Fruit fly (Drosophila melanogaster) whole organism, embryonic: ENCODE data around the gene CG15914.

Experiments
- B-H1 ChIP-seq: fragments of 200-800 bp; sonication (Bioruptor generic); IDR thresholded peaks from 3 replicates; pipeline ENCODE4 v1.3.6; 2022; ENCODE audit warnings: missing biosample characterization, missing genetic modification characterization
- CG12071 ChIP-seq: fragments of 200-800 bp; sonication (Bioruptor generic); optimal IDR thresholded peaks from 3 replicates; lab custom pipeline; 2018; ENCODE audit warnings: missing biosample characterization, mild to moderate bottlenecking, missing genetic modification characterization
- CG13287 ChIP-seq: fragments of 200-800 bp; sonication (Bioruptor generic); IDR thresholded peaks from 2 replicates; pipeline ENCODE4 v1.3.6; 2022; ENCODE audit warnings: missing biosample characterization, missing genetic modification characterization; ENCODE audit not compliant: partially characterized antibody
- CG17328 ChIP-seq: fragments of 200-800 bp; sonication (Bioruptor generic); IDR thresholded peaks from 2 replicates; pipeline ENCODE4 v1.3.6; 2022; ENCODE audit warnings: missing biosample characterization, missing genetic modification characterization
- CG18764 ChIP-seq: fragments of 200-800 bp; sonication (Bioruptor generic); optimal IDR thresholded peaks from 3 replicates; lab custom pipeline; 2016; ENCODE audit warnings: missing biosample characterization, missing genetic modification characterization
- CG2116 ChIP-seq: fragments of 200-800 bp; sonication (Bioruptor generic); optimal IDR thresholded peaks from 3 replicates; lab custom pipeline; 2018; ENCODE audit warnings: missing biosample characterization, mild to moderate bottlenecking, missing genetic modification characterization
- CG33213 ChIP-seq: fragments of 200-800 bp; sonication (Bioruptor generic); optimal IDR thresholded peaks from 3 replicates; lab custom pipeline; 2016; ENCODE audit warnings: missing biosample characterization, missing genetic modification characterization
- CG3407 ChIP-seq: fragments of 200-800 bp; sonication (Bioruptor generic); optimal IDR thresholded peaks from 2 replicates; lab custom pipeline; 2018; ENCODE audit warnings: missing biosample characterization, mild to moderate bottlenecking, missing genetic modification characterization
- CG42726 ChIP-seq: fragments of 200-800 bp; sonication (Bioruptor generic); IDR thresholded peaks from 2 replicates; pipeline ENCODE4 v1.3.6; 2022; ENCODE audit warnings: missing biosample characterization, missing genetic modification characterization; ENCODE audit not compliant: partially characterized antibody
- CG7786 ChIP-seq: fragments of 200-800 bp; sonication (Bioruptor generic); optimal IDR thresholded peaks from 2 replicates; lab custom pipeline; 2016; ENCODE audit warnings: missing biosample characterization, missing genetic modification characterization
- CG7987 ChIP-seq: fragments of 200-800 bp; sonication (Bioruptor generic); optimal IDR thresholded peaks from 2 replicates; lab custom pipeline; 2018; ENCODE audit warnings: missing biosample characterization, mild to moderate bottlenecking, missing genetic modification characterization, moderate library complexity
- Deaf1 ChIP-seq: fragments of 200-800 bp; optimal IDR thresholded peaks from 3 replicates; lab custom pipeline; 2019; ENCODE audit warnings: missing biosample characterization, mild to moderate bottlenecking, missing genetic modification characterization, moderate library complexity
- Dip3 ChIP-seq: fragments of 200-800 bp; sonication (Bioruptor generic); optimal IDR thresholded peaks from 3 replicates; lab custom pipeline; 2016; ENCODE audit warnings: missing biosample characterization, missing genetic modification characterization
- Dll ChIP-seq: fragments of 200-800 bp; sonication (Bioruptor generic); IDR thresholded peaks from 4 replicates; pipeline ENCODE4 v1.3.6; 2022; ENCODE audit warnings: missing biosample characterization, missing genetic modification characterization; ENCODE audit not compliant: partially characterized antibody
- E2f1 ChIP-seq: fragments of 200-800 bp; sonication (Bioruptor generic); IDR thresholded peaks from 2 replicates; pipeline ENCODE4 v1.3.6; 2022; ENCODE audit warnings: missing biosample characterization, missing genetic modification characterization
- Eip74EF ChIP-seq, 2 experiments: fragments of 200-800 bp in 1 of 2; fragments of >200 bp in 1 of 2; sonication (Bioruptor generic) in 1 of 2; optimal IDR thresholded peaks; 2 replicates each; lab custom pipeline; 2017 to 2019; ENCODE audit warnings: missing biosample characterization in 2 of 2, missing genetic modification characterization in 2 of 2, mild to moderate bottlenecking in 1 of 2, moderate library complexity in 1 of 2
- Gug ChIP-seq: fragments of 200-800 bp; sonication (Bioruptor generic); IDR thresholded peaks from 4 replicates; pipeline ENCODE4 v1.3.6; 2022; ENCODE audit warnings: missing biosample characterization, missing genetic modification characterization
- Lhr ChIP-seq: fragments of 200-800 bp; sonication (Bioruptor generic); optimal IDR thresholded peaks from 3 replicates; lab custom pipeline; 2017; ENCODE audit warnings: mild to moderate bottlenecking, missing biosample characterization, missing genetic modification reagents, missing genetic modification characterization
- NfI ChIP-seq: fragments of 200-800 bp; sonication (Bioruptor generic); optimal IDR thresholded peaks from 3 replicates; lab custom pipeline; 2018; ENCODE audit warnings: missing biosample characterization, mild to moderate bottlenecking, missing genetic modification characterization, moderate library complexity
- Opbp ChIP-seq: fragments of 200-800 bp; sonication (Bioruptor generic); IDR thresholded peaks from 3 replicates; pipeline ENCODE4 v1.3.6; 2022; ENCODE audit warnings: missing biosample characterization, missing genetic modification characterization; ENCODE audit not compliant: partially characterized antibody
- PHDP ChIP-seq: fragments of 200-800 bp; sonication (Bioruptor generic); optimal IDR thresholded peaks from 3 replicates; lab custom pipeline; 2018; ENCODE audit warnings: missing biosample characterization, mild to moderate bottlenecking, missing genetic modification characterization, moderate library complexity
- Six4 ChIP-seq: fragments of 200-800 bp; sonication (Bioruptor generic); optimal IDR thresholded peaks from 2 replicates; lab custom pipeline; 2016; ENCODE audit warnings: missing biosample characterization, missing genetic modification characterization
- aop ChIP-seq: fragments of 200-800 bp; sonication (Bioruptor generic); IDR thresholded peaks from 2 replicates; pipeline ENCODE4 v1.3.6; 2022; ENCODE audit warnings: missing biosample characterization, missing genetic modification characterization
- ash1 ChIP-seq: fragments of 200-800 bp; sonication (Bioruptor generic); optimal IDR thresholded peaks from 2 replicates; lab custom pipeline; 2018; ENCODE audit warnings: missing biosample characterization, mild to moderate bottlenecking, missing genetic modification characterization
- bigmax ChIP-seq: fragments of 200-800 bp; sonication (Bioruptor generic); optimal IDR thresholded peaks from 2 replicates; lab custom pipeline; 2018; ENCODE audit warnings: missing biosample characterization, mild to moderate bottlenecking, missing genetic modification characterization
- btn ChIP-seq: fragments of 200-800 bp; sonication (Bioruptor generic); optimal IDR thresholded peaks from 2 replicates; lab custom pipeline; 2016; ENCODE audit warnings: missing biosample characterization, missing genetic modification characterization
- cas ChIP-seq: fragments of 200-800 bp; sonication (Bioruptor generic); IDR thresholded peaks from 2 replicates; pipeline ENCODE4 v1.3.6; 2022; ENCODE audit warnings: missing biosample characterization, missing genetic modification characterization
- crp ChIP-seq, 2 experiments: fragments of 200-800 bp; sonication (Bioruptor generic); optimal IDR thresholded peaks; 2 replicates in 1 of 2; 3 replicates in 1 of 2; lab custom pipeline; 2017; ENCODE audit warnings: missing biosample characterization in 2 of 2, missing genetic modification characterization in 2 of 2, mild to moderate bottlenecking in 1 of 2, moderate library complexity in 1 of 2
- cwo ChIP-seq: fragments of 200-800 bp; sonication (Bioruptor generic); optimal IDR thresholded peaks from 3 replicates; lab custom pipeline; 2017; ENCODE audit warnings: missing biosample characterization, missing genetic modification characterization, mild to moderate bottlenecking, moderate library complexity, missing genetic modification reagents
- dmrt99B ChIP-seq: fragments of 200-800 bp; sonication (Bioruptor generic); optimal IDR thresholded peaks from 2 replicates; lab custom pipeline; 2018; ENCODE audit warnings: missing biosample characterization, mild to moderate bottlenecking, missing genetic modification characterization, moderate library complexity
- en ChIP-seq: fragments of 200-800 bp; sonication (Bioruptor generic); optimal IDR thresholded peaks from 2 replicates; lab custom pipeline; 2016; ENCODE audit warnings: missing biosample characterization, missing genetic modification characterization
- fd64A ChIP-seq: fragments of 200-800 bp; sonication (Bioruptor generic); optimal IDR thresholded peaks from 3 replicates; lab custom pipeline; 2018; ENCODE audit warnings: missing biosample characterization, mild to moderate bottlenecking, missing genetic modification characterization
- gro ChIP-seq: fragments of 200-800 bp; sonication (Bioruptor generic); optimal IDR thresholded peaks from 2 replicates; lab custom pipeline; 2016; ENCODE audit warnings: missing biosample characterization, missing genetic modification characterization
- hkb ChIP-seq, 2 experiments: fragments of 200-800 bp in 1 of 2; fragments of >200 bp in 1 of 2; sonication (Bioruptor generic) in 1 of 2; IDR thresholded peaks in 1 of 2; optimal IDR thresholded peaks in 1 of 2; 2 replicates each; pipeline versions ENCODE4 v1.3.6 to Lab custom; 2017 to 2022; ENCODE audit warnings: missing biosample characterization in 1 of 2, missing genetic modification characterization in 1 of 2
- lab ChIP-seq: fragments of 200-800 bp; sonication (Bioruptor generic); optimal IDR thresholded peaks from 3 replicates; lab custom pipeline; 2017; ENCODE audit warnings: missing biosample characterization, missing genetic modification characterization, mild to moderate bottlenecking, moderate library complexity, missing genetic modification reagents
- lov ChIP-seq, 2 experiments: fragments of 200-800 bp in 1 of 2; fragments of >200 bp in 1 of 2; sonication (Bioruptor generic) in 1 of 2; IDR thresholded peaks in 1 of 2; optimal IDR thresholded peaks in 1 of 2; 2 replicates in 1 of 2; 3 replicates in 1 of 2; pipeline versions ENCODE4 v1.3.6 to Lab custom; 2017 to 2022; ENCODE audit warnings: missing biosample characterization in 1 of 2, missing genetic modification characterization in 1 of 2
- luna ChIP-seq: fragments of 200-800 bp; sonication (Bioruptor generic); optimal IDR thresholded peaks from 2 replicates; lab custom pipeline; 2016; ENCODE audit warnings: missing biosample characterization, missing genetic modification characterization
- mld ChIP-seq: fragments of 200-800 bp; sonication (Bioruptor generic); IDR thresholded peaks from 3 replicates; pipeline ENCODE4 v1.3.6; 2022; ENCODE audit warnings: missing biosample characterization, missing genetic modification characterization; ENCODE audit not compliant: partially characterized antibody
- nerfin-2 ChIP-seq: fragments of 200-800 bp; sonication (Bioruptor generic); IDR thresholded peaks from 2 replicates; pipeline ENCODE4 v1.3.6; 2022; ENCODE audit warnings: missing biosample characterization, missing genetic modification characterization; ENCODE audit not compliant: partially characterized antibody
- pho ChIP-seq: fragments of 200-800 bp; sonication (Bioruptor generic); optimal IDR thresholded peaks from 2 replicates; lab custom pipeline; 2016; ENCODE audit warnings: missing biosample characterization, missing genetic modification characterization
- pzg ChIP-seq: fragments of 200-800 bp; sonication (Bioruptor generic); optimal IDR thresholded peaks from 3 replicates; lab custom pipeline; 2018; ENCODE audit warnings: missing biosample characterization, mild to moderate bottlenecking, missing genetic modification characterization, moderate library complexity
- ro ChIP-seq: fragments of 200-800 bp; sonication (Bioruptor generic); IDR thresholded peaks from 2 replicates; pipeline ENCODE4 v1.3.6; 2022; ENCODE audit warnings: missing biosample characterization, missing genetic modification characterization
- schlank ChIP-seq: fragments of 200-800 bp; sonication (Bioruptor generic); optimal IDR thresholded peaks from 2 replicates; lab custom pipeline; 2018; ENCODE audit warnings: missing biosample characterization, mild to moderate bottlenecking, missing genetic modification characterization
- sens ChIP-seq: fragments of 200-800 bp; sonication (Bioruptor generic); peaks from one replicate; lab custom pipeline; 2016; ENCODE audit warnings: missing biosample characterization, missing genetic modification characterization
- sisA ChIP-seq: fragments of 200-800 bp; sonication (Bioruptor generic); IDR thresholded peaks from 2 replicates; pipeline ENCODE4 v1.3.6; 2022; ENCODE audit warnings: missing biosample characterization, missing genetic modification characterization
- slp2 ChIP-seq: fragments of 200-800 bp; sonication (Bioruptor generic); optimal IDR thresholded peaks from 2 replicates; lab custom pipeline; 2016; ENCODE audit warnings: missing biosample characterization, missing genetic modification characterization
- stc ChIP-seq: fragments of 200-800 bp; sonication (Bioruptor generic); IDR thresholded peaks from 2 replicates; pipeline ENCODE4 v1.3.6; 2022; ENCODE audit warnings: missing biosample characterization, missing genetic modification characterization
- toy ChIP-seq: fragments of 200-800 bp; sonication (Bioruptor generic); IDR thresholded peaks from 2 replicates; pipeline ENCODE4 v1.3.6; 2022; ENCODE audit warnings: missing biosample characterization, missing genetic modification characterization
- tup ChIP-seq: fragments of 200-800 bp; sonication (Bioruptor generic); optimal IDR thresholded peaks from 2 replicates; lab custom pipeline; 2016; ENCODE audit warnings: missing biosample characterization, mild to moderate bottlenecking, missing genetic modification characterization, moderate library complexity

The CG15914 gene

DNA sequence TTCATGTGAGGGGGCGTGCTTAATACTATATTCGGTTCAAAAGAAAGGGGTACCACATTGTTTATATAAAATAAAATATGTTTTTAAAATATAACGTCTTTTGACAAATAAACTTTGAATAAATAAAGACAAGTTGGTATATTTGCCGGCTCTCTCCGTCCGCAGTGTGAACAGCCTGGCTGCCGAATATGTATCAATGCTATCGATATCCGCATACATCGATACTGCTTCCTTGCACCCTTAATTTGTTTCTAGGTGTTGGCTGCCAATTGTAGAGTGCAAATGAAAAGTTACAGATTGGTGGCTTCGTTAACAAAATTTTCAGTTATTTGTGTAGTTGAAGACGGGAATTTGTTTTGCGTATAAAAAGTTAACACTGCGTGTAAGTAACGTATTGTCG is 6.6 kb downstream of the CG15914 start, which contains the start of gene Gbeta13F (continued):
- no peak; the same call in 1 of the 2 replicates for TF ChIP-seq nerfin-2
- no peak for TF ChIP-seq ash1 (GFP tag; lab: Kevin White, UChicago)
- no peak for TF ChIP-seq CG3407 (GFP tag; lab: Kevin White, UChicago)
- no peak for TF ChIP-seq ro (GFP tag; lab: Robert Waterston, UW)
- TF ChIP-seq btn: no peak
- TF ChIP-seq B-H1 (GFP tag; lab: Robert Waterston, UW): no peak
- no peak for TF ChIP-seq bigmax
- TF ChIP-seq lab (GFP tag; lab: Kevin White, UChicago): no peak
- TF ChIP-seq mld (GFP tag; lab: Robert Waterston, UW): peak; percentile 66; the same call in 1 of the 3 replicates
- no peak for TF ChIP-seq NfI (GFP tag; lab: Kevin White, UChicago)
- TF ChIP-seq stc (GFP tag; lab: Robert Waterston, UW): no peak
- TF ChIP-seq CG2116: peak; percentile 96
- peak; percentile 31; the same call in 1 of the 4 replicates for TF ChIP-seq Gug (GFP tag; lab: Robert Waterston, UW)
- TF ChIP-seq slp2: no peak
- no peak for TF ChIP-seq CG17328 (GFP tag; lab: Robert Waterston, UW)
- no peak for TF ChIP-seq fd64A (GFP tag; lab: Kevin White, UChicago)
- TF ChIP-seq Dll (GFP tag; lab: Robert Waterston, UW): peak; percentile 40; the same call in 1 of the 4 replicates
- no peak for TF ChIP-seq luna (GFP tag; lab: Kevin White, UChicago)
- TF ChIP-seq Eip74EF (GFP tag; optimal IDR thresholded peaks at IDR 0.05; lab: Kevin White, UChicago): no peak
- TF ChIP-seq cwo (GFP tag; lab: Kevin White, UChicago): no peak
- no peak for TF ChIP-seq cas (GFP tag; lab: Robert Waterston, UW)
- TF ChIP-seq CG7987 (GFP tag; lab: Kevin White, UChicago): no peak
- TF ChIP-seq crp (GFP tag; optimal IDR thresholded peaks at IDR 0.05; lab: Kevin White, UChicago): no peak
- no peak for TF ChIP-seq dmrt99B (tag; lab: Kevin White, UChicago)
- TF ChIP-seq gro: no peak
- TF ChIP-seq Deaf1 (tag; lab: Kevin White, UChicago): no peak
- TF ChIP-seq E2f1 (GFP tag; lab: Robert Waterston, UW): 0 out of 2 replicates have a peak, but pooled peaks have one; percentile 16
- no peak for TF ChIP-seq CG33213 (GFP tag; lab: Kevin White, UChicago)
- TF ChIP-seq toy: no peak
- TF ChIP-seq hkb (optimal IDR thresholded peaks at IDR 0.05; lab: Kevin White, UChicago): no peak
- TF ChIP-seq hkb (GFP tag; IDR thresholded peaks at IDR 0.05; lab: Robert Waterston, UW): no peak
- no peak for TF ChIP-seq en (GFP tag; lab: Kevin White, UChicago)
- TF ChIP-seq Lhr (GFP tag; lab: Kevin White, UChicago): peak; percentile 0
- TF ChIP-seq CG7786 (GFP tag; lab: Kevin White, UChicago): no peak
- TF ChIP-seq Six4: no peak
- TF ChIP-seq CG18764 (GFP tag; lab: Kevin White, UChicago): no peak
- no peak for TF ChIP-seq schlank
- peak; percentile 53 for TF ChIP-seq CG42726 (GFP tag; lab: Robert Waterston, UW)
- TF ChIP-seq PHDP: no peak
- TF ChIP-seq aop (GFP tag; lab: Robert Waterston, UW): no peak
- no peak for TF ChIP-seq tup (GFP tag; lab: Kevin White, UChicago)
- TF ChIP-seq Opbp (GFP tag; lab: Robert Waterston, UW): peak; percentile 79
- peak; percentile 17 for TF ChIP-seq sens
- TF ChIP-seq Dip3 (GFP tag; lab: Kevin White, UChicago): no peak
- TF ChIP-seq lov (optimal IDR thresholded peaks at IDR 0.05; lab: Kevin White, UChicago): no peak
- TF ChIP-seq lov (GFP tag; IDR thresholded peaks at IDR 0.05; lab: Robert Waterston, UW): no peak
- no peak for TF ChIP-seq sisA (GFP tag; lab: Robert Waterston, UW)
- TF ChIP-seq CG13287 (GFP tag; lab: Robert Waterston, UW): no peak
- TF ChIP-seq CG12071: no peak
- TF ChIP-seq pho (GFP tag; lab: Kevin White, UChicago): no peak
- TF ChIP-seq pzg: peak; percentile 51
